Worm (Caenorhabditis elegans) whole organism, L2 larva: ENCODE results near the gene R05D8.11.

Experiments used
- C34F6.9 ChIP-seq: fragments of 150-350 bp; optimal IDR thresholded peaks from 2 replicates; lab custom pipeline; 2014; ENCODE audit warnings: missing biosample characterization, missing genetic modification characterization
- F13H6.1 ChIP-seq: sonication (generic microtip); optimal IDR thresholded peaks from 2 replicates; lab custom pipeline; 2016; ENCODE audit warnings: missing genetic modification characterization, missing compliant biosample characterization
- R02D3.7 ChIP-seq: fragments of 150-350 bp; optimal IDR thresholded peaks from 2 replicates; lab custom pipeline; 2014; ENCODE audit warnings: missing biosample characterization, missing genetic modification characterization
- ZK546.5 ChIP-seq: sonication (generic microtip); optimal IDR thresholded peaks from 2 replicates; lab custom pipeline; 2017; ENCODE audit warnings: missing biosample characterization, missing genetic modification characterization
- aly-2 ChIP-seq: fragments of 150-350 bp; optimal IDR thresholded peaks from 2 replicates; lab custom pipeline; 2014; ENCODE audit warnings: missing biosample characterization, missing genetic modification characterization
- ceh-16 ChIP-seq: fragments of 150-350 bp; optimal IDR thresholded peaks from 2 replicates; lab custom pipeline; 2014; ENCODE audit warnings: missing biosample characterization, missing genetic modification characterization
- ceh-82 ChIP-seq: fragments of 150-350 bp; optimal IDR thresholded peaks from 2 replicates; lab custom pipeline; 2014; ENCODE audit warnings: missing biosample characterization, missing genetic modification characterization
- dmd-4 ChIP-seq: sonication (generic microtip); optimal IDR thresholded peaks from 2 replicates; lab custom pipeline; 2017; ENCODE audit warnings: missing biosample characterization, missing genetic modification characterization
- egl-27 ChIP-seq: sonication (generic microtip); optimal IDR thresholded peaks from 3 replicates; lab custom pipeline; 2017; ENCODE audit warnings: missing biosample characterization, missing genetic modification reagents, missing genetic modification characterization
- elt-1 ChIP-seq: fragments of 150-350 bp; optimal IDR thresholded peaks from 2 replicates; lab custom pipeline; 2014; ENCODE audit warnings: missing biosample characterization, missing genetic modification characterization
- fos-1 ChIP-seq: fragments of 150-350 bp; optimal IDR thresholded peaks from 2 replicates; lab custom pipeline; 2014; ENCODE audit warnings: missing biosample characterization, missing genetic modification characterization
- gmeb-1 ChIP-seq: fragments of 150-350 bp; optimal IDR thresholded peaks from 2 replicates; lab custom pipeline; 2014; ENCODE audit warnings: missing biosample characterization, missing genetic modification characterization
- lin-39 ChIP-seq: fragments of 150-350 bp; optimal IDR thresholded peaks from 2 replicates; lab custom pipeline; 2014; ENCODE audit warnings: missing biosample characterization, missing genetic modification reagents, missing genetic modification characterization
- lsy-2 ChIP-seq, 2 experiments: fragments of 150-350 bp in 1 of 2; sonication (generic microtip) in 1 of 2; optimal IDR thresholded peaks; 2 replicates each; lab custom pipeline; 2014 to 2017; ENCODE audit warnings: missing biosample characterization in 2 of 2, missing genetic modification characterization in 2 of 2
- mbf-1 ChIP-seq: sonication (generic microtip); optimal IDR thresholded peaks from 2 replicates; lab custom pipeline; 2017; ENCODE audit warnings: missing biosample characterization, missing genetic modification characterization
- mdl-1 ChIP-seq, 2 experiments: fragments of 150-350 bp in 1 of 2; sonication (generic microtip) in 1 of 2; optimal IDR thresholded peaks; 2 replicates each; lab custom pipeline; 2017; ENCODE audit warnings: missing biosample characterization in 2 of 2, missing genetic modification characterization in 2 of 2
- nhr-10 ChIP-seq: sonication (generic microtip); optimal IDR thresholded peaks from 2 replicates; lab custom pipeline; 2017; ENCODE audit warnings: missing biosample characterization, missing genetic modification characterization
- nhr-12 ChIP-seq: fragments of 150-350 bp; optimal IDR thresholded peaks from 2 replicates; lab custom pipeline; 2014; ENCODE audit warnings: missing biosample characterization, missing genetic modification characterization
- nhr-129 ChIP-seq: fragments of 150-350 bp; optimal IDR thresholded peaks from 2 replicates; lab custom pipeline; 2014; ENCODE audit warnings: missing biosample characterization, missing genetic modification characterization
- nhr-21 ChIP-seq: fragments of 150-350 bp; optimal IDR thresholded peaks from 2 replicates; lab custom pipeline; 2014; ENCODE audit warnings: missing biosample characterization, missing genetic modification characterization
- nhr-237 ChIP-seq: fragments of 150-350 bp; optimal IDR thresholded peaks from 2 replicates; lab custom pipeline; 2014; ENCODE audit warnings: missing biosample characterization, missing genetic modification characterization
- nhr-6 ChIP-seq: fragments of 150-350 bp; optimal IDR thresholded peaks from 2 replicates; lab custom pipeline; 2014; ENCODE audit warnings: missing biosample characterization, missing genetic modification characterization
- nhr-77 ChIP-seq: fragments of 150-350 bp; optimal IDR thresholded peaks from 2 replicates; lab custom pipeline; 2014; ENCODE audit warnings: missing biosample characterization, missing genetic modification characterization
- peb-1 ChIP-seq: fragments of 150-350 bp; optimal IDR thresholded peaks from 2 replicates; lab custom pipeline; 2014; ENCODE audit warnings: missing biosample characterization, missing genetic modification characterization
- sem-4 ChIP-seq: fragments of 150-350 bp; optimal IDR thresholded peaks from 2 replicates; lab custom pipeline; 2014; ENCODE audit warnings: missing biosample characterization, missing genetic modification reagents, missing genetic modification characterization
- skn-1 ChIP-seq: sonication (generic microtip); optimal IDR thresholded peaks from 2 replicates; lab custom pipeline; 2017; ENCODE audit warnings: missing biosample characterization, missing genetic modification characterization
- sma-3 ChIP-seq: sonication (generic microtip); optimal IDR thresholded peaks from 2 replicates; lab custom pipeline; 2016; ENCODE audit warnings: missing genetic modification reagents, missing genetic modification characterization, missing compliant biosample characterization
- sma-9 ChIP-seq, 2 experiments: fragments of 150-350 bp in 1 of 2; sonication (generic microtip) in 1 of 2; optimal IDR thresholded peaks; 2 replicates each; lab custom pipeline; 2014 to 2016; ENCODE audit warnings: missing genetic modification characterization in 2 of 2, mild to moderate bottlenecking in 1 of 2, missing biosample characterization in 1 of 2, missing compliant biosample characterization in 1 of 2, missing genetic modification reagents in 1 of 2, moderate library complexity in 1 of 2
- snpc-4 ChIP-seq: fragments of 150-350 bp; optimal IDR thresholded peaks from 2 replicates; lab custom pipeline; 2014; ENCODE audit warnings: missing biosample characterization, missing genetic modification characterization
- unc-39 ChIP-seq: fragments of 150-350 bp; optimal IDR thresholded peaks from 2 replicates; lab custom pipeline; 2014; ENCODE audit warnings: missing biosample characterization, missing genetic modification characterization
- unc-55 ChIP-seq: fragments of 150-350 bp; sonication (generic microtip); optimal IDR thresholded peaks from 3 replicates; lab custom pipeline; 2014; ENCODE audit warnings: missing biosample characterization, missing genetic modification reagents, missing genetic modification characterization
- unc-62 ChIP-seq: fragments of 150-350 bp; optimal IDR thresholded peaks from 2 replicates; lab custom pipeline; 2014; ENCODE audit warnings: missing biosample characterization, missing genetic modification reagents, missing genetic modification characterization
- ztf-1 ChIP-seq: fragments of 200-800 bp; sonication (Bioruptor generic); conservative IDR thresholded peaks from 2 replicates; pipeline ENCODE4 v1.3.6; 2022; ENCODE audit warnings: missing genetic modification characterization, missing compliant biosample characterization
- ztf-11 ChIP-seq: sonication (generic microtip); optimal IDR thresholded peaks from 2 replicates; lab custom pipeline; 2017; ENCODE audit warnings: missing biosample characterization, missing genetic modification characterization
- ztf-4 ChIP-seq: fragments of 150-350 bp; optimal IDR thresholded peaks from 2 replicates; lab custom pipeline; 2014; ENCODE audit warnings: missing biosample characterization, missing genetic modification characterization

The R05D8.11 gene

DNA sequence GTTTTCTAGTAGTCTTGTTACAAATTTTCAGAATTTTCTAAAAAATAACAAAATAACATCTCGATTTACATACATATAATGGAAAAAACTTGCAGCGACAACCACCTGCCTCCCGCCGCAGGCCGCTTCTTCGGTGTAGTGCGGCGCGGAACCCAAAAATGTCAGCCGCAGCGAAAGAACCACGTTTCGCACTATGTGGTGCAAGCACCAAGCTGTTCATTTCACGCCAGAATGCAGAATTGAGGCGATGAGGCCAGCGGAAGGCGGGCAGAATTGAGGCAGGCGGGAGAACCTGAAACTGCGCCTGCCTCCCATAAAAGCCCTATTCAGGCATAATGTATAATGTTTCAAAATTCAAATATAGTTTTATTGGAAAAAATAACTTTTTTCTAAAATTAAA, 19.2 kb downstream of the R05D8.11 start:
- no peak for TF ChIP-seq sem-4 (tag; lab: Kevin White, UChicago)
- no peak for TF ChIP-seq elt-1 (tag; lab: Kevin White, UChicago)
- TF ChIP-seq ZK546.5 (tag; lab: Kevin White, UChicago) = no peak
- no peak for TF ChIP-seq lsy-2 (tag; optimal IDR thresholded peaks at IDR 0.05; lab: Kevin White, UChicago)
- no peak for TF ChIP-seq skn-1 (tag; lab: Kevin White, UChicago)
- no peak for TF ChIP-seq unc-62 (GFP tag; lab: Kevin White, UChicago)
- TF ChIP-seq sma-3 (GFP tag; lab: Kevin White, UChicago) = no peak
- TF ChIP-seq nhr-77 (tag; lab: Kevin White, UChicago) = no peak
- TF ChIP-seq fos-1 (tag; lab: Kevin White, UChicago) = no peak
- TF ChIP-seq dmd-4 (tag; lab: Kevin White, UChicago) = no peak
- TF ChIP-seq peb-1 (tag; lab: Kevin White, UChicago) = no peak
- no peak for TF ChIP-seq nhr-21 (tag; lab: Kevin White, UChicago)
- no peak for TF ChIP-seq mdl-1 (tag; optimal IDR thresholded peaks at IDR 0.05; lab: Kevin White, UChicago)
- TF ChIP-seq sma-9 (GFP tag; optimal IDR thresholded peaks at IDR 0.05; lab: Kevin White, UChicago) = no peak
- no peak for TF ChIP-seq sma-9 (tag; optimal IDR thresholded peaks at IDR 0.05; lab: Kevin White, UChicago)
- TF ChIP-seq lin-39 (tag; lab: Kevin White, UChicago) = no peak
- TF ChIP-seq nhr-6 (tag; lab: Kevin White, UChicago) = no peak
- TF ChIP-seq nhr-10 (tag; lab: Kevin White, UChicago) = no peak
- no peak for TF ChIP-seq nhr-12 (tag; lab: Kevin White, UChicago)
- no peak for TF ChIP-seq ztf-11 (tag; lab: Kevin White, UChicago)
- TF ChIP-seq, all 48 proteins: peak for 0

DNA sequence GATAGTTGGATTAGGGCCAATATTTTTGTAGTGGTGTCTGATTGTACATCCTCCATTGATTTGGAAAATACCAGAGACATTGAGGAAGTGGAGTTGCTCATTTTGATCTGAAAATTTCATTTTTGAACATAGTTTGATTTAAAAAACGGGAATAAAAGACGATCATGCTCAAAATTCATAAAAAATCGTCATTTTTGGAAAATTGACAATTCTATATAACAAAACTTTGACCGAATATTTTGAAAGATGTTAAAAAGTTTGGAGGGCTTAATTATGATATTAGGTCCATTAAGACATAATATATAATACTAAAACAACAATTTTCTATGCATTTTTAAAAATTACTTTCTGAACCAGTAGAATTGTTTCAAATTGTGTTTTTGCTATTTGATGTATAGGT, 21.2 kb downstream of the R05D8.11 start, which contains the start of gene srg-58:
TSS of gene srg-58 (minus strand) at position 101 of the 400 bp plus-strand sequence.
- TF ChIP-seq R02D3.7 (no peak), egl-27 (tag; lab: Kevin White, UChicago) (no peak), nhr-77 (tag; lab: Kevin White, UChicago) (no peak), F13H6.1 (tag; lab: Kevin White, UChicago) (no peak), unc-55 (no peak), snpc-4 (tag; lab: Kevin White, UChicago) (no peak), C34F6.9 (tag; lab: Kevin White, UChicago) (no peak), nhr-6 (tag; lab: Kevin White, UChicago) (no peak), nhr-129 (no peak), nhr-10 (tag; lab: Kevin White, UChicago) (no peak), peb-1 (tag; lab: Kevin White, UChicago) (no peak), mdl-1 (tag; optimal IDR thresholded peaks at IDR 0.05; lab: Kevin White, UChicago) (no peak)

DNA sequence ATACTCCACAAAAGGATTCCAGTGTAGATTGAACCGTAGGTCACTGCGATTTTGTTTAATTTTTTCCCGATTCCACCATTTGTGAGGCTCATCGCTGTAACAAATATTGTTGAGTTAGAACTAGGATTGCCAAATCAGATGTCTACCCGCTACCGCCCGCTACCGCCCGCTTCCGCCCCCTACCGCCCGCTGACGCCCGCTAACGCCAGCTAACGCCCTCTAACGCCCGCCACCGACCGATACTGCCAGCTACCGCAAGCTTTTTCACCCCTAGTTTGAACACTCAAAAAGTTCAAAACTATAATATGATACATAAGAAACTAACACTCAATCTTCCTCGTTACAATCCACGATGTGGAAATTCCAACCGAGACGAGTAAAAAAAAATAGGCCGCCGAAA, 22.2 kb downstream of the R05D8.11 start:
- TF ChIP-seq gmeb-1 (tag; lab: Kevin White, UChicago) = no peak
- no peak for TF ChIP-seq ztf-1
- TF ChIP-seq nhr-6 (tag; lab: Kevin White, UChicago) = no peak
- no peak for TF ChIP-seq nhr-77 (tag; lab: Kevin White, UChicago)
- TF ChIP-seq nhr-21 (tag; lab: Kevin White, UChicago) = no peak
- no peak for TF ChIP-seq unc-62 (GFP tag; lab: Kevin White, UChicago)
- no peak for TF ChIP-seq mdl-1 (tag; optimal IDR thresholded peaks at IDR 0.05; lab: Kevin White, UChicago)
- no peak for TF ChIP-seq egl-27 (tag; lab: Kevin White, UChicago)
- no peak for TF ChIP-seq nhr-237 (tag; lab: Kevin White, UChicago)
- TF ChIP-seq snpc-4 (tag; lab: Kevin White, UChicago) = no peak
- no peak for TF ChIP-seq ZK546.5 (tag; lab: Kevin White, UChicago)
- TF ChIP-seq nhr-129 = no peak
- no peak for TF ChIP-seq ztf-11 (tag; lab: Kevin White, UChicago)
- TF ChIP-seq ceh-82 (tag; lab: Kevin White, UChicago) = no peak
- TF ChIP-seq lin-39 (tag; lab: Kevin White, UChicago) = no peak
- TF ChIP-seq mbf-1 (tag; lab: Kevin White, UChicago) = no peak
- TF ChIP-seq lsy-2 (tag; optimal IDR thresholded peaks at IDR 0.05; lab: Kevin White, UChicago) = no peak
- no peak for TF ChIP-seq aly-2 (tag; lab: Kevin White, UChicago)
- no peak for TF ChIP-seq nhr-12 (tag; lab: Kevin White, UChicago)
- no peak for TF ChIP-seq fos-1 (tag; lab: Kevin White, UChicago)
- TF ChIP-seq, all 48 proteins: peak for 0

DNA sequence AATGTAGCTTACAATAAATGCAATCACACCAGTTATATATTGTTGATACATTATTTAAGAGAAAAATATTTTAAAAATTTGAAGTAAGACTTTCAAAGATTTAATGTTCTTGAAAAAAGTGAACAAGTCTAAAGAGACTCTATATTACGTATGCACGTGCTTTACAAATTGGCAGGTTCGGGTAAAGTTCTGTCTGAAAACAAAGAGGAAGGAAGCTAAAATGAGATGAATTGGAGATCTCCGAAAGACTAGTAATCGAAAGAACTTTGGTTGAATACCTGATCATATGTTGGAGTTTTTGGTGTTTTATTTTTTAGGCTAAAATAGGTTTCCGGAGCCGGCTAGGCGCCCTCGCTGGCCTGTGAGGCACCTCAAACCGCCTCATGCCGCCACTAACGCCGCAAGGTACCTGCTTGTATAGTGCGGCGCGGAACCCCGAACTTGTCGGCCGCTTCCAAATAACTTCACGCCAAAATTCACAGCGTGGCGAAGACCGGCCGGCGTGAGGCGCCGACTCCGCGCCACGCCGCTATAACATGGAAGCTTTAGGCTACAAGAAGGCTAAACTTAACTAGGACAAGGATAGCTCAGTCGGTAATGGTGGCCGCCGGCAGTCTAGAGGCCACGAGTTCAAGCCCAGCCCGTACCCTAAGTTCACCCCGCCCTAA, 23.3 kb downstream of the R05D8.11 start, which contains the start of gene srx-28:
TSS of gene srx-28 (minus strand) at position 51 of the 668 bp plus-strand sequence.
- no peak for TF ChIP-seq unc-39 (tag; lab: Kevin White, UChicago)
- no peak for TF ChIP-seq dmd-4 (tag; lab: Kevin White, UChicago)
- TF ChIP-seq ceh-16 (tag; lab: Kevin White, UChicago) = no peak
- TF ChIP-seq ceh-82 (tag; lab: Kevin White, UChicago) = no peak
- TF ChIP-seq fos-1 (tag; lab: Kevin White, UChicago) = no peak
- no peak for TF ChIP-seq skn-1 (tag; lab: Kevin White, UChicago)
- no peak for TF ChIP-seq mdl-1 (tag; optimal IDR thresholded peaks at IDR 0.05; lab: Kevin White, UChicago)
- no peak for TF ChIP-seq ztf-4 (tag; lab: Kevin White, UChicago)
- no peak for TF ChIP-seq peb-1 (tag; lab: Kevin White, UChicago)
- no peak for TF ChIP-seq nhr-21 (tag; lab: Kevin White, UChicago)
- TF ChIP-seq sma-9 (GFP tag; optimal IDR thresholded peaks at IDR 0.05; lab: Kevin White, UChicago) = no peak
- no peak for TF ChIP-seq sma-9 (tag; optimal IDR thresholded peaks at IDR 0.05; lab: Kevin White, UChicago)
